Fruit fly (Drosophila melanogaster) whole organism, embryonic: ENCODE data around the gene CG34180.

Source experiments
- Atf-2 ChIP-seq: fragments of 200-800 bp; sonication (Bioruptor generic); optimal IDR thresholded peaks from 2 replicates; lab custom pipeline; 2016; ENCODE audit warnings: missing biosample characterization, missing genetic modification characterization
- Atf3 ChIP-seq: fragments of 200-800 bp; sonication (Bioruptor generic); optimal IDR thresholded peaks from 3 replicates; lab custom pipeline; 2016; ENCODE audit warnings: missing biosample characterization, missing genetic modification characterization
- BEAF-32 ChIP-seq: fragments of 200-800 bp; sonication (Bioruptor generic); optimal IDR thresholded peaks from 3 replicates; lab custom pipeline; 2017; ENCODE audit warnings: missing biosample characterization, missing genetic modification characterization, mild to moderate bottlenecking, moderate library complexity, missing genetic modification reagents
- C15 ChIP-seq: fragments of 200-800 bp; sonication (Bioruptor generic); IDR thresholded peaks from 3 replicates; pipeline ENCODE4 v1.3.6; 2022; ENCODE audit warnings: missing biosample characterization, missing genetic modification characterization
- CG10431 ChIP-seq: fragments of 200-800 bp; sonication (Bioruptor generic); optimal IDR thresholded peaks from 3 replicates; lab custom pipeline; 2018; ENCODE audit warnings: missing biosample characterization, mild to moderate bottlenecking, missing genetic modification characterization
- CG11560 ChIP-seq: fragments of 200-800 bp; sonication (Bioruptor generic); IDR thresholded peaks from 3 replicates; pipeline ENCODE4 v1.3.6; 2022; ENCODE audit warnings: missing biosample characterization, missing genetic modification characterization
- CG12769 ChIP-seq: fragments of 200-800 bp; sonication (Bioruptor generic); optimal IDR thresholded peaks from 2 replicates; lab custom pipeline; 2019; ENCODE audit warnings: missing biosample characterization, mild to moderate bottlenecking, missing genetic modification characterization, moderate library complexity
- CG13424 ChIP-seq: fragments of 200-800 bp; sonication (Bioruptor generic); optimal IDR thresholded peaks from 2 replicates; lab custom pipeline; 2019; ENCODE audit warnings: missing biosample characterization, mild to moderate bottlenecking, missing genetic modification characterization, moderate library complexity
- CG13624 ChIP-seq: fragments of 200-800 bp; sonication (Bioruptor generic); optimal IDR thresholded peaks from 2 replicates; lab custom pipeline; 2016; ENCODE audit warnings: missing biosample characterization, missing genetic modification characterization
- CG13894 ChIP-seq: fragments of 200-800 bp; sonication (Bioruptor generic); optimal IDR thresholded peaks from 3 replicates; lab custom pipeline; 2018; ENCODE audit warnings: missing biosample characterization, mild to moderate bottlenecking, missing genetic modification characterization, moderate library complexity
- CG14860 ChIP-seq: fragments of 200-800 bp; sonication (Bioruptor generic); IDR thresholded peaks from 3 replicates; pipeline ENCODE4 v1.3.6; 2022; ENCODE audit warnings: missing biosample characterization, missing genetic modification characterization; ENCODE audit not compliant: partially characterized antibody
- CG15479 ChIP-seq: fragments of 200-800 bp; sonication (Bioruptor generic); optimal IDR thresholded peaks from 3 replicates; lab custom pipeline; 2019; ENCODE audit warnings: missing biosample characterization, mild to moderate bottlenecking, missing genetic modification characterization, moderate library complexity
- CG17385 ChIP-seq: fragments of 200-800 bp; sonication (Bioruptor generic); optimal IDR thresholded peaks from 3 replicates; lab custom pipeline; 2018; ENCODE audit warnings: missing biosample characterization, mild to moderate bottlenecking, missing genetic modification characterization
- CG1832 ChIP-seq: fragments of 200-800 bp; sonication (Bioruptor generic); optimal IDR thresholded peaks from 2 replicates; lab custom pipeline; 2017; ENCODE audit warnings: missing biosample characterization, mild to moderate bottlenecking, missing genetic modification characterization, inconsistent platforms
- CG18476 ChIP-seq: fragments of 200-800 bp; sonication (Bioruptor generic); optimal IDR thresholded peaks from 2 replicates; lab custom pipeline; 2016; ENCODE audit warnings: missing biosample characterization, mild to moderate bottlenecking, missing genetic modification characterization
- CG2678 ChIP-seq: fragments of 200-800 bp; sonication (Bioruptor generic); optimal IDR thresholded peaks from 3 replicates; lab custom pipeline; 2019; ENCODE audit warnings: missing biosample characterization, mild to moderate bottlenecking, missing genetic modification characterization, moderate library complexity
- CG3281 ChIP-seq: fragments of 200-800 bp; sonication (Bioruptor generic); optimal IDR thresholded peaks from 3 replicates; lab custom pipeline; 2017; ENCODE audit warnings: missing biosample characterization, mild to moderate bottlenecking, missing genetic modification characterization
- CG5245 ChIP-seq: fragments of 200-800 bp; sonication (Bioruptor generic); optimal IDR thresholded peaks from 3 replicates; lab custom pipeline; 2016; ENCODE audit warnings: missing biosample characterization, missing genetic modification characterization
- CG6175 ChIP-seq: fragments of 200-800 bp; sonication (Bioruptor generic); IDR thresholded peaks from 3 replicates; pipeline ENCODE4 v1.3.6; 2022; ENCODE audit warnings: missing biosample characterization, missing genetic modification characterization
- CG8281 ChIP-seq: fragments of 200-800 bp; sonication (Bioruptor generic); optimal IDR thresholded peaks from 2 replicates; lab custom pipeline; 2018; ENCODE audit warnings: missing biosample characterization, mild to moderate bottlenecking, missing genetic modification characterization, moderate library complexity
- CG9215 ChIP-seq: fragments of 200-800 bp; sonication (Bioruptor generic); IDR thresholded peaks from 2 replicates; pipeline ENCODE4 v1.3.6; 2022; ENCODE audit warnings: missing biosample characterization, missing genetic modification characterization
- CG9932 ChIP-seq: fragments of 200-800 bp; sonication (Bioruptor generic); IDR thresholded peaks from 2 replicates; pipeline ENCODE4 v1.3.6; 2022; ENCODE audit warnings: missing biosample characterization, missing genetic modification characterization
- Dek ChIP-seq: fragments of 200-800 bp; sonication (Bioruptor generic); optimal IDR thresholded peaks from 3 replicates; lab custom pipeline; 2019; ENCODE audit warnings: missing biosample characterization, mild to moderate bottlenecking, missing genetic modification characterization, moderate library complexity
- Dll ChIP-seq: fragments of 200-800 bp; sonication (Bioruptor generic); IDR thresholded peaks from 4 replicates; pipeline ENCODE4 v1.3.6; 2022; ENCODE audit warnings: missing biosample characterization, missing genetic modification characterization; ENCODE audit not compliant: partially characterized antibody
- Doc2 ChIP-seq: fragments of 200-800 bp; sonication (Bioruptor generic); IDR thresholded peaks from 2 replicates; pipeline ENCODE4 v1.3.6; 2022; ENCODE audit warnings: missing biosample characterization, missing genetic modification characterization
- HHEX ChIP-seq: fragments of 200-800 bp; sonication (Bioruptor generic); optimal IDR thresholded peaks from 3 replicates; lab custom pipeline; 2017; ENCODE audit warnings: missing biosample characterization, mild to moderate bottlenecking, missing genetic modification characterization, missing genetic modification reagents
- HmgD ChIP-seq: fragments of 200-800 bp; sonication (Bioruptor generic); optimal IDR thresholded peaks from 3 replicates; lab custom pipeline; 2016; ENCODE audit warnings: missing biosample characterization, missing genetic modification characterization
- Hmx ChIP-seq: fragments of 200-800 bp; sonication (Bioruptor generic); optimal IDR thresholded peaks from 2 replicates; lab custom pipeline; 2016; ENCODE audit warnings: missing biosample characterization, missing genetic modification characterization
- Hr39 ChIP-seq: fragments of >200 bp; optimal IDR thresholded peaks from 2 replicates; lab custom pipeline; 2017
- Med ChIP-seq: fragments of 200-800 bp; sonication (Bioruptor generic); peaks from one replicate; lab custom pipeline; 2016; ENCODE audit warnings: missing biosample characterization, missing genetic modification characterization, mild to moderate bottlenecking, inconsistent platforms, moderate library complexity
- Sin3A ChIP-seq: fragments of >200 bp; optimal IDR thresholded peaks from 2 replicates; lab custom pipeline; 2018
- Sry-δ ChIP-seq: fragments of 200-800 bp; sonication (Bioruptor generic); optimal IDR thresholded peaks from 2 replicates; lab custom pipeline; 2016; ENCODE audit warnings: missing biosample characterization, missing genetic modification characterization
- Taf1 ChIP-seq: fragments of 200-800 bp; sonication (Bioruptor generic); IDR thresholded peaks from 2 replicates; pipeline ENCODE4 v1.3.6; 2022; ENCODE audit warnings: missing biosample characterization, missing genetic modification characterization
- Vsx1 ChIP-seq: fragments of 200-800 bp; sonication (Bioruptor generic); optimal IDR thresholded peaks from 2 replicates; lab custom pipeline; 2017; ENCODE audit warnings: missing biosample characterization, mild to moderate bottlenecking, missing genetic modification characterization, missing genetic modification reagents
- aop ChIP-seq: fragments of 200-800 bp; sonication (Bioruptor generic); IDR thresholded peaks from 2 replicates; pipeline ENCODE4 v1.3.6; 2022; ENCODE audit warnings: missing biosample characterization, missing genetic modification characterization
- ato ChIP-seq: fragments of 200-800 bp; sonication (Bioruptor generic); IDR thresholded peaks from 2 replicates; pipeline ENCODE4 v1.3.6; 2022; ENCODE audit warnings: missing biosample characterization, missing genetic modification characterization; ENCODE audit not compliant: partially characterized antibody
- az2 ChIP-seq: fragments of 200-800 bp; sonication (Bioruptor generic); optimal IDR thresholded peaks from 3 replicates; lab custom pipeline; 2016; ENCODE audit warnings: missing biosample characterization, missing genetic modification characterization
- bcd ChIP-seq: fragments of 200-800 bp; sonication (Bioruptor generic); optimal IDR thresholded peaks from 2 replicates; lab custom pipeline; 2017; ENCODE audit warnings: missing biosample characterization, mild to moderate bottlenecking, missing genetic modification characterization
- cad ChIP-seq: fragments of >200 bp; optimal IDR thresholded peaks from 2 replicates; lab custom pipeline; 2017; ENCODE audit warnings: missing biosample characterization, missing genetic modification characterization
- chinmo ChIP-seq: fragments of 200-800 bp; sonication (Bioruptor generic); IDR thresholded peaks from 4 replicates; pipeline ENCODE4 v1.3.6; 2022; ENCODE audit warnings: missing biosample characterization, missing genetic modification characterization; ENCODE audit not compliant: partially characterized antibody
- chn ChIP-seq: fragments of 200-800 bp; sonication (Bioruptor generic); optimal IDR thresholded peaks from 2 replicates; lab custom pipeline; 2016; ENCODE audit warnings: missing biosample characterization, missing genetic modification characterization
- dimm ChIP-seq: fragments of 200-800 bp; sonication (Bioruptor generic); IDR thresholded peaks from 2 replicates; pipeline ENCODE4 v1.3.6; 2022; ENCODE audit warnings: missing biosample characterization, missing genetic modification characterization
- dpn ChIP-seq, 2 experiments: fragments of 200-800 bp; sonication (Bioruptor generic); optimal IDR thresholded peaks; 3 replicates each; lab custom pipeline; 2016; ENCODE audit warnings: missing biosample characterization in 2 of 2, missing genetic modification characterization in 2 of 2
- gsb-n ChIP-seq: fragments of 200-800 bp; sonication (Bioruptor generic); optimal IDR thresholded peaks from 3 replicates; lab custom pipeline; 2018; ENCODE audit warnings: missing biosample characterization, mild to moderate bottlenecking, missing genetic modification characterization
- h ChIP-seq: fragments of >200 bp; optimal IDR thresholded peaks from 2 replicates; lab custom pipeline; 2017
- onecut ChIP-seq: fragments of 200-800 bp; sonication (Bioruptor generic); IDR thresholded peaks from 2 replicates; pipeline ENCODE4 v1.3.6; 2022; ENCODE audit warnings: missing biosample characterization, missing genetic modification characterization
- ro ChIP-seq: fragments of 200-800 bp; sonication (Bioruptor generic); IDR thresholded peaks from 2 replicates; pipeline ENCODE4 v1.3.6; 2022; ENCODE audit warnings: missing biosample characterization, missing genetic modification characterization
- schlank ChIP-seq: fragments of 200-800 bp; sonication (Bioruptor generic); optimal IDR thresholded peaks from 2 replicates; lab custom pipeline; 2018; ENCODE audit warnings: missing biosample characterization, mild to moderate bottlenecking, missing genetic modification characterization
- slp2 ChIP-seq: fragments of 200-800 bp; sonication (Bioruptor generic); optimal IDR thresholded peaks from 2 replicates; lab custom pipeline; 2016; ENCODE audit warnings: missing biosample characterization, missing genetic modification characterization
- sna ChIP-seq: fragments of 200-800 bp; sonication (Bioruptor generic); IDR thresholded peaks from 2 replicates; pipeline ENCODE4 v1.3.6; 2022; ENCODE audit warnings: missing biosample characterization, missing genetic modification characterization; ENCODE audit not compliant: partially characterized antibody
- zen ChIP-seq: fragments of 200-800 bp; sonication (Bioruptor generic); optimal IDR thresholded peaks from 3 replicates; lab custom pipeline; 2018; ENCODE audit warnings: missing biosample characterization, mild to moderate bottlenecking, missing genetic modification characterization, moderate library complexity

CG34180 gene

DNA sequence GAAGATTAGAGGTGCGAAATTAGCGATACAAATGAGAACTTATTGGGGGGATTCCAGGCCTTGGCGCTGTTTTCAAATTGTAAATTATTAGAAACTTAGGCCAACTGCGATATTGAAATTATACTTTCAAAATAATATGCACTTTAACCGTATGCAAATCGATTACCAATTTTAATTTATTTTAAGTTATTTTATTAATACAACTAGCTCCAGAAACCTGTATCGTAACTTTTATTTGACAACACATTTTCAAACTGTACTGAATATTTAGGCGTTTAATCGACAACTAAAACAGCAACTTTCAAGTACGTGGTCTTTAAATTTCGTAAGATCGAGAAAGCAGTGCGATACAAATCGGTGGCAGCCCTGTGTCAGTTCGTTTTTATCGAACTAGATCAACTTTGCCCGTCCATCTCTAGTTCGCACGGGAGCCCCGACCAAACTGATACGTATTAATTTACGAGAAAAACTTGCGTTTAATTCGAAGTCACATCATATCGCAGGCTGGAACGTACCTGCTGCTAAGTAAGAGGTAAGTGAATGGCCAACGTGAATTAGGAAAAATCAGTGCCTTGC, 10.4 kb downstream of the CG34180 start, which contains the start of the genes CG9154 and Kr-h2 (continued):
- no peak for TF ChIP-seq CG6175
- no peak for TF ChIP-seq az2 (GFP tag; lab: Kevin White, UChicago)
- TF ChIP-seq CG14860 (GFP tag; lab: Robert Waterston, UW), result peak; percentile 78
- TF ChIP-seq CG10431 (GFP tag; lab: Kevin White, UChicago), result no peak
- TF ChIP-seq CG1832, result no peak
- TF ChIP-seq dpn (GFP tag; optimal IDR thresholded peaks at IDR 0.05; lab: Kevin White, UChicago), result peak in 1 of 2 experiments; percentile 18
- no peak for TF ChIP-seq CG9215 (GFP tag; lab: Robert Waterston, UW)
- TF ChIP-seq Vsx1, result no peak
- TF ChIP-seq sna (GFP tag; lab: Robert Waterston, UW), result no peak
- peak; percentile 5 for TF ChIP-seq CG12769
- TF ChIP-seq CG9932 (GFP tag; lab: Robert Waterston, UW), result peak; percentile 60
- peak; percentile 93 for TF ChIP-seq Sry-δ (GFP tag; lab: Kevin White, UChicago)
- TF ChIP-seq CG5245, result no peak
- no peak for TF ChIP-seq C15 (GFP tag; lab: Robert Waterston, UW)
- no peak for TF ChIP-seq aop (GFP tag; lab: Robert Waterston, UW)
- no peak for TF ChIP-seq HmgD (GFP tag; lab: Kevin White, UChicago)
- TF ChIP-seq CG11560 (tag; lab: Robert Waterston, UW), result no peak
- TF ChIP-seq cad, result no peak
- no peak for TF ChIP-seq CG17385 (GFP tag; lab: Kevin White, UChicago)
- TF ChIP-seq CG13424 (tag; lab: Kevin White, UChicago), result peak; percentile 35
- no peak for TF ChIP-seq Hmx (GFP tag; lab: Kevin White, UChicago)
- no peak for TF ChIP-seq Hr39 (lab: Kevin White, UChicago)
- TF ChIP-seq Dek (tag; lab: Kevin White, UChicago), result peak; percentile 76
- TF ChIP-seq Atf-2 (GFP tag; lab: Kevin White, UChicago), result no peak
- no peak for TF ChIP-seq ro (GFP tag; lab: Robert Waterston, UW)
- TF ChIP-seq HHEX (GFP tag; lab: Kevin White, UChicago), result no peak
- no peak for TF ChIP-seq schlank
- no peak for TF ChIP-seq Doc2
- TF ChIP-seq slp2 (GFP tag; lab: Kevin White, UChicago), result no peak
- TF ChIP-seq Taf1 (GFP tag; lab: Robert Waterston, UW), result no peak
- peak; percentile 62; the same call in 1 of the 2 replicates for TF ChIP-seq ato (GFP tag; lab: Robert Waterston, UW)
- peak; percentile 48 for TF ChIP-seq Sin3A
- no peak for TF ChIP-seq CG8281
- no peak for TF ChIP-seq CG18476 (GFP tag; lab: Kevin White, UChicago)
- no peak for TF ChIP-seq dimm
- no peak for TF ChIP-seq chn (GFP tag; lab: Kevin White, UChicago)
- TF ChIP-seq CG13894 (tag; lab: Kevin White, UChicago), result peak; percentile 57
- no peak for TF ChIP-seq CG15479 (GFP tag; lab: Kevin White, UChicago)
- peak; percentile 73 for TF ChIP-seq BEAF-32
- TF ChIP-seq Atf3 (GFP tag; lab: Kevin White, UChicago), result no peak
- peak; percentile 75 for TF ChIP-seq Med (GFP tag; lab: Kevin White, UChicago)
- TF ChIP-seq CG3281 (GFP tag; lab: Kevin White, UChicago), result no peak
- TF ChIP-seq Dll (GFP tag; lab: Robert Waterston, UW), result peak; percentile 66; the same call in 2 of the 4 replicates
- peak; percentile 19 for TF ChIP-seq CG13624 (GFP tag; lab: Kevin White, UChicago)
- no peak for TF ChIP-seq bcd (GFP tag; lab: Kevin White, UChicago)
- peak; percentile 23; the same call in 1 of the 4 replicates for TF ChIP-seq chinmo
- TF ChIP-seq zen (tag; lab: Kevin White, UChicago), result peak; percentile 34
- TF ChIP-seq h (lab: Kevin White, UChicago), result no peak
- TF ChIP-seq CG2678 (tag; lab: Kevin White, UChicago), result peak; percentile 56
- no peak for TF ChIP-seq gsb-n
- 0 out of 2 replicates have a peak, but pooled peaks have one; percentile 4 for TF ChIP-seq onecut (GFP tag; lab: Robert Waterston, UW)
